Worm (Caenorhabditis elegans): ENCODE data around the gene ZK867.2.

DNA sequence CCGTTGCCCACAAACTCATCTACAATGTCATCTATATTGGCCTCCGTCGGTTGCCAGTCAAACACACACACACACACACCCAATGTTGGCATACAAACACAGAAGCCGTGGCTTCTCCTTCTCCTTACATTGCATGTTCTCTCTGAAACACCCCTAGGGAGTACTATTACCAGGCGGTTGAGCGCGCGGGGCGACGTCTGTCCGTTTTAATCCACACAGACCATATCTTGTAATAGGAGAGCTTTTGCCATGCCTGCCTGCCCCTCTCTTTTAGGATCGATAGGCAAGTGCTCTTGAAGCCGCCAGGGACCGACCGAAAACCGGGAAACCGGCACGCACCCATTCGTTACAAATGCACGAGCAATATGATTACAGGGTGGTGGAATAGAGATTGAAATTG, 18.0 kb downstream of the ZK867.2 start:
- TF ChIP-seq dmd-6 (GFP tag; IDR thresholded peaks at IDR 0.05) (no peak), nhr-76 (tag; optimal IDR thresholded peaks at IDR 0.05) (no peak), nhr-10 (tag; optimal IDR thresholded peaks at IDR 0.05) (no peak), egl-43 (GFP tag; IDR thresholded peaks at IDR 0.05) (no peak), zfp-3 (GFP tag; conservative IDR thresholded peaks at IDR 0.05) (no peak), egl-27 (tag; optimal IDR thresholded peaks at IDR 0.05) (no peak), Y105C5A.15 (GFP tag; IDR thresholded peaks at IDR 0.05) (no peak), unc-130 (GFP tag; optimal IDR thresholded peaks at IDR 0.05) (no peak), mdl-1 (tag; optimal IDR thresholded peaks at IDR 0.05) (no peak), ceh-82 (tag; optimal IDR thresholded peaks at IDR 0.05) (no peak), ctbp-1 (GFP tag; IDR thresholded peaks at IDR 0.05) (no peak), ceh-32 (tag; optimal IDR thresholded peaks at IDR 0.05; ENCODE audit: poor library complexity) (no peak), ces-1 (GFP tag; optimal IDR thresholded peaks at IDR 0.05) (no peak)
